Worm (Caenorhabditis elegans) whole organism, L1 larva: ENCODE results near the gene art-1.

Source experiments
- C04F5.9 ChIP-seq: sonication (generic microtip); optimal IDR thresholded peaks from 2 replicates; lab custom pipeline; 2016; ENCODE audit warnings: missing genetic modification characterization, missing compliant biosample characterization
- C16A3.4 ChIP-seq: fragments of 150-350 bp; optimal IDR thresholded peaks from 2 replicates; lab custom pipeline; 2014; ENCODE audit warnings: missing biosample characterization, missing genetic modification characterization
- F16B12.6 ChIP-seq: fragments of 150-350 bp; optimal IDR thresholded peaks from 2 replicates; lab custom pipeline; 2014; ENCODE audit warnings: missing biosample characterization, missing genetic modification characterization
- aly-2 ChIP-seq: fragments of 150-350 bp; optimal IDR thresholded peaks from 2 replicates; lab custom pipeline; 2014; ENCODE audit warnings: missing biosample characterization, missing genetic modification characterization
- ceh-8 ChIP-seq: fragments of 200-800 bp; sonication (Bioruptor generic); optimal IDR thresholded peaks from 2 replicates; lab custom pipeline; 2018; ENCODE audit warnings: mild to moderate bottlenecking, missing genetic modification characterization, moderate library complexity, missing compliant biosample characterization
- ceh-88 ChIP-seq: fragments of 200-800 bp; sonication (Bioruptor generic); IDR thresholded peaks from 2 replicates; pipeline ENCODE4 v1.3.6; 2022; ENCODE audit warnings: missing genetic modification characterization, missing compliant biosample characterization
- ceh-90 ChIP-seq: sonication (generic microtip); optimal IDR thresholded peaks from 2 replicates; lab custom pipeline; 2016; ENCODE audit warnings: missing genetic modification characterization, missing compliant biosample characterization
- efl-1 ChIP-seq, 4 experiments: fragments of 150-350 bp; optimal IDR thresholded peaks in 3 of 4; peaks in 1 of 4; 1 replicate in 1 of 4; 2 replicates in 3 of 4; lab custom pipeline; 2014; ENCODE audit warnings: missing biosample characterization in 2 of 4, missing genetic modification characterization in 2 of 4, missing genetic modification reagents in 2 of 4
- egl-27 ChIP-seq, 2 experiments: fragments of 150-350 bp in 1 of 2; sonication (generic microtip); optimal IDR thresholded peaks; 3 replicates each; lab custom pipeline; 2017 to 2018; ENCODE audit warnings: missing biosample characterization in 2 of 2, missing genetic modification characterization in 2 of 2, missing genetic modification reagents in 2 of 2
- ets-5 ChIP-seq: fragments of 200-800 bp; sonication (Bioruptor generic); IDR thresholded peaks from 2 replicates; pipeline ENCODE4 v1.3.6; 2022; ENCODE audit warnings: missing genetic modification characterization, missing compliant biosample characterization
- fkh-10 ChIP-seq: sonication (generic microtip); optimal IDR thresholded peaks from 2 replicates; lab custom pipeline; 2017; ENCODE audit warnings: missing biosample characterization, missing genetic modification reagents, missing genetic modification characterization
- fkh-8 ChIP-seq: sonication (generic microtip); optimal IDR thresholded peaks from 2 replicates; lab custom pipeline; 2016; ENCODE audit warnings: mild to moderate bottlenecking, missing genetic modification characterization, missing compliant biosample characterization
- fos-1 ChIP-seq: fragments of 150-350 bp; optimal IDR thresholded peaks from 2 replicates; lab custom pipeline; 2014; ENCODE audit warnings: missing biosample characterization, missing genetic modification characterization
- grh-1 ChIP-seq: fragments of 200-800 bp; sonication (Bioruptor generic); IDR thresholded peaks from 2 replicates; pipeline ENCODE4 v1.3.6; 2022; ENCODE audit warnings: missing genetic modification reagents, missing genetic modification characterization, missing compliant biosample characterization
- hlh-17 ChIP-seq: fragments of 200-800 bp; sonication (Bioruptor generic); optimal IDR thresholded peaks from 2 replicates; lab custom pipeline; 2018; ENCODE audit warnings: missing genetic modification characterization, mild to moderate bottlenecking, missing compliant biosample characterization, moderate library complexity, borderline replicate concordance
- hlh-4 ChIP-seq: sonication (generic microtip); optimal IDR thresholded peaks from 2 replicates; lab custom pipeline; 2016; ENCODE audit warnings: mild to moderate bottlenecking, missing genetic modification characterization, missing compliant biosample characterization
- hpl-2 ChIP-seq: fragments of 150-350 bp; optimal IDR thresholded peaks from 2 replicates; lab custom pipeline; 2014; ENCODE audit warnings: missing biosample characterization, missing genetic modification reagents, missing genetic modification characterization
- irx-1 ChIP-seq: sonication (generic microtip); optimal IDR thresholded peaks from 2 replicates; lab custom pipeline; 2016; ENCODE audit warnings: missing genetic modification characterization, missing compliant biosample characterization
- isw-1 ChIP-seq: fragments of 200-800 bp; sonication (Bioruptor generic); IDR thresholded peaks from 2 replicates; pipeline ENCODE4 v1.3.6; 2022; ENCODE audit warnings: missing genetic modification characterization, missing compliant biosample characterization
- jun-1 ChIP-seq: fragments of 150-350 bp; optimal IDR thresholded peaks from 2 replicates; lab custom pipeline; 2014; ENCODE audit warnings: missing biosample characterization, missing genetic modification reagents, missing genetic modification characterization
- lin-13 ChIP-seq: fragments of 150-350 bp; optimal IDR thresholded peaks from 2 replicates; lab custom pipeline; 2014; ENCODE audit warnings: missing biosample characterization, missing genetic modification reagents, missing genetic modification characterization
- lin-15B ChIP-seq: fragments of 150-350 bp; sonication (generic microtip); optimal IDR thresholded peaks from 3 replicates; lab custom pipeline; 2014; ENCODE audit warnings: missing biosample characterization, missing genetic modification characterization
- lir-3 ChIP-seq: sonication (generic microtip); optimal IDR thresholded peaks from 2 replicates; lab custom pipeline; 2016; ENCODE audit warnings: mild to moderate bottlenecking, missing genetic modification characterization, moderate library complexity, missing compliant biosample characterization; ENCODE audit not compliant: poor library complexity
- lsy-2 ChIP-seq, 2 experiments: fragments of 150-350 bp; optimal IDR thresholded peaks; 2 replicates each; lab custom pipeline; 2014; ENCODE audit warnings: missing biosample characterization in 2 of 2, missing genetic modification characterization in 2 of 2
- mab-9 ChIP-seq: fragments of 200-800 bp; sonication (Bioruptor generic); IDR thresholded peaks from 2 replicates; pipeline ENCODE4 v1.3.6; 2022; ENCODE audit warnings: missing genetic modification reagents, missing genetic modification characterization, missing compliant biosample characterization
- mef-2 ChIP-seq: fragments of 150-350 bp; optimal IDR thresholded peaks from 2 replicates; lab custom pipeline; 2014; ENCODE audit warnings: missing biosample characterization, missing genetic modification characterization
- mep-1 ChIP-seq: fragments of 150-350 bp; optimal IDR thresholded peaks from 2 replicates; lab custom pipeline; 2014; ENCODE audit warnings: missing biosample characterization, missing genetic modification characterization
- nhr-11 ChIP-seq: fragments of 150-350 bp; optimal IDR thresholded peaks from 2 replicates; lab custom pipeline; 2014; ENCODE audit warnings: missing biosample characterization, missing genetic modification characterization
- nhr-19 ChIP-seq: fragments of 200-800 bp; sonication (Bioruptor generic); conservative IDR thresholded peaks from 2 replicates; pipeline ENCODE4 v1.3.6; 2022; ENCODE audit warnings: missing genetic modification characterization, missing compliant biosample characterization
- nhr-237 ChIP-seq: fragments of 150-350 bp; optimal IDR thresholded peaks from 2 replicates; lab custom pipeline; 2014; ENCODE audit warnings: missing biosample characterization, missing genetic modification characterization
- nhr-28 ChIP-seq: fragments of 150-350 bp; optimal IDR thresholded peaks from 2 replicates; lab custom pipeline; 2014; ENCODE audit warnings: missing biosample characterization, missing genetic modification characterization
- nhr-47 ChIP-seq: sonication (generic microtip); optimal IDR thresholded peaks from 2 replicates; lab custom pipeline; 2016; ENCODE audit warnings: mild to moderate bottlenecking, missing genetic modification characterization, moderate library complexity, missing compliant biosample characterization
- nhr-71 ChIP-seq: sonication (generic microtip); optimal IDR thresholded peaks from 2 replicates; lab custom pipeline; 2016; ENCODE audit warnings: mild to moderate bottlenecking, missing genetic modification characterization, moderate library complexity, missing compliant biosample characterization
- nhr-84 ChIP-seq: sonication (generic microtip); optimal IDR thresholded peaks from 2 replicates; lab custom pipeline; 2017; ENCODE audit warnings: missing biosample characterization, missing genetic modification characterization
- nhr-90 ChIP-seq: sonication (generic microtip); optimal IDR thresholded peaks from 2 replicates; lab custom pipeline; 2016; ENCODE audit warnings: mild to moderate bottlenecking, missing genetic modification characterization, missing compliant biosample characterization; ENCODE audit not compliant: poor library complexity
- pag-3 ChIP-seq: sonication (generic microtip); optimal IDR thresholded peaks from 2 replicates; lab custom pipeline; 2017; ENCODE audit warnings: missing genetic modification characterization, mild to moderate bottlenecking, missing compliant biosample characterization, antibody characterized with exemption, borderline replicate concordance; ENCODE audit not compliant: insufficient read depth
- rnt-1 ChIP-seq: sonication (generic microtip); optimal IDR thresholded peaks from 2 replicates; lab custom pipeline; 2016; ENCODE audit warnings: mild to moderate bottlenecking, missing genetic modification characterization, moderate library complexity, missing compliant biosample characterization
- sox-4 ChIP-seq: sonication (generic microtip); optimal IDR thresholded peaks from 2 replicates; lab custom pipeline; 2016; ENCODE audit warnings: missing genetic modification characterization, missing compliant biosample characterization
- sptf-1 ChIP-seq: fragments of 150-350 bp; optimal IDR thresholded peaks from 2 replicates; lab custom pipeline; 2014; ENCODE audit warnings: missing biosample characterization, missing genetic modification characterization
- sup-37 ChIP-seq: fragments of 200-800 bp; sonication (Bioruptor generic); optimal IDR thresholded peaks from 2 replicates; lab custom pipeline; 2018; ENCODE audit warnings: mild to moderate bottlenecking, missing genetic modification characterization, missing compliant biosample characterization
- swsn-7 ChIP-seq: sonication (generic microtip); optimal IDR thresholded peaks from 2 replicates; lab custom pipeline; 2016; ENCODE audit warnings: missing genetic modification characterization, missing compliant biosample characterization
- unc-30 ChIP-seq: sonication (generic microtip); optimal IDR thresholded peaks from 2 replicates; lab custom pipeline; 2017; ENCODE audit warnings: missing biosample characterization, missing genetic modification characterization
- unc-86 ChIP-seq: sonication (generic microtip); optimal IDR thresholded peaks from 2 replicates; lab custom pipeline; 2016; ENCODE audit warnings: missing genetic modification characterization, missing compliant biosample characterization
- zag-1 ChIP-seq: fragments of 150-350 bp; optimal IDR thresholded peaks from 2 replicates; lab custom pipeline; 2014; ENCODE audit warnings: missing biosample characterization, missing genetic modification characterization
- ztf-11 ChIP-seq, 2 experiments: sonication (generic microtip); optimal IDR thresholded peaks; 2 replicates each; lab custom pipeline; 2016 to 2017; ENCODE audit warnings: missing genetic modification characterization in 2 of 2, missing biosample characterization in 1 of 2, missing compliant biosample characterization in 1 of 2
- ztf-4 ChIP-seq: fragments of 150-350 bp; optimal IDR thresholded peaks from 2 replicates; lab custom pipeline; 2014; ENCODE audit warnings: missing biosample characterization, missing genetic modification characterization

art-1 gene

ce11 chrII:6928416-6928815, 43.6 kb downstream of the art-1 start, which contains the start of gene flcn-1 (continued):
- TF ChIP-seq swsn-7 (tag; lab: Kevin White, UChicago) = peak; percentile 61
- no peak for TF ChIP-seq hlh-17 (GFP tag; lab: Kevin White, UChicago)
- no peak for TF ChIP-seq nhr-84
- TF ChIP-seq fkh-10 = no peak
- peak; percentile 76 for TF ChIP-seq mep-1
- TF ChIP-seq mab-9 (GFP tag; lab: Robert Waterston, UW) = no peak
- peak; percentile 15 for TF ChIP-seq fos-1
- no peak for TF ChIP-seq ztf-4 (tag; lab: Kevin White, UChicago)
- TF ChIP-seq ztf-11 (tag; optimal IDR thresholded peaks at IDR 0.05; lab: Kevin White, UChicago) = no peak
- TF ChIP-seq aly-2 (tag; lab: Kevin White, UChicago) = no peak
- no peak for TF ChIP-seq pag-3 (tag; lab: Kevin White, UChicago)
- TF ChIP-seq efl-1 (optimal IDR thresholded peaks at IDR 0.05; lab: Kevin White, UChicago) = peak; percentile 42 to 50
- peak in 1 of 2 experiments; percentile 30 for TF ChIP-seq efl-1 (GFP tag; optimal IDR thresholded peaks at IDR 0.05 in 1 of 2; lab: Kevin White, UChicago)
- TF ChIP-seq rnt-1 = peak; percentile 40
- TF ChIP-seq ceh-88 = no peak
- TF ChIP-seq hpl-2 (GFP tag; lab: Kevin White, UChicago) = no peak
- TF ChIP-seq nhr-47 (tag; lab: Kevin White, UChicago) = peak; percentile 67
- TF ChIP-seq lin-15B (tag; lab: Kevin White, UChicago) = no peak
- TF ChIP-seq C04F5.9 (tag; lab: Kevin White, UChicago) = peak; percentile 68
- TF ChIP-seq nhr-90 (tag; lab: Kevin White, UChicago) = peak; percentile 41
- peak; percentile 35 to 67 for TF ChIP-seq lsy-2 (tag; optimal IDR thresholded peaks at IDR 0.05; lab: Kevin White, UChicago)
- TF ChIP-seq irx-1 (tag; lab: Kevin White, UChicago) = peak; percentile 34
- TF ChIP-seq ets-5 (GFP tag; lab: Robert Waterston, UW) = no peak
- TF ChIP-seq C16A3.4 (tag; lab: Kevin White, UChicago) = no peak
- peak; percentile 78 for TF ChIP-seq nhr-71 (tag; lab: Kevin White, UChicago)
- TF ChIP-seq unc-30 (tag; lab: Kevin White, UChicago) = no peak
- peak; percentile 81 for TF ChIP-seq fkh-8 (tag; lab: Kevin White, UChicago)
- no peak for TF ChIP-seq isw-1 (GFP tag; lab: Robert Waterston, UW)
- TF ChIP-seq grh-1 (GFP tag; lab: Robert Waterston, UW) = no peak
- TF ChIP-seq hlh-4 (tag; lab: Kevin White, UChicago) = peak; percentile 45
- no peak for TF ChIP-seq nhr-237 (tag; lab: Kevin White, UChicago)
- TF ChIP-seq zag-1 (tag; lab: Kevin White, UChicago) = no peak
- TF ChIP-seq nhr-19 (GFP tag; lab: Robert Waterston, UW) = peak; percentile 42
- TF ChIP-seq nhr-11 (tag; lab: Kevin White, UChicago) = no peak
- peak; percentile 17 for TF ChIP-seq sox-4
- no peak for TF ChIP-seq F16B12.6
- no peak for TF ChIP-seq sup-37 (GFP tag; lab: Kevin White, UChicago)
- no peak for TF ChIP-seq ceh-90 (tag; lab: Kevin White, UChicago)
- TF ChIP-seq mef-2 (tag; lab: Kevin White, UChicago) = no peak
- no peak for TF ChIP-seq ceh-8 (GFP tag; lab: Kevin White, UChicago)
- TF ChIP-seq lin-13 (GFP tag; lab: Kevin White, UChicago) = peak; percentile 29
- TF ChIP-seq sptf-1 = no peak
- no peak for TF ChIP-seq egl-27 (tag; optimal IDR thresholded peaks at IDR 0.05; lab: Kevin White, UChicago)
- TF ChIP-seq lir-3 (tag; lab: Kevin White, UChicago) = peak; percentile 9
- TF ChIP-seq unc-86 (tag; lab: Kevin White, UChicago) = no peak
- no peak for TF ChIP-seq jun-1 (tag; lab: Kevin White, UChicago)
- no peak for TF ChIP-seq nhr-28 (tag; lab: Kevin White, UChicago)
